Fruit fly (Drosophila melanogaster): ENCODE results near the gene polybromo.

Gene polybromo

dm6 chr3R:24753561-24754027 lies 51.5 kb downstream of the polybromo start, which contains the start of gene asp (continued):
- TF ChIP-seq gro (GFP tag; optimal IDR thresholded peaks at IDR 0.05) (no peak), pzg (GFP tag; optimal IDR thresholded peaks at IDR 0.05) (peak; percentile 60), CG7357 (GFP tag; IDR thresholded peaks at IDR 0.05) (peak; percentile 81), CG17912 (GFP tag; optimal IDR thresholded peaks at IDR 0.05) (no peak), CG7928 (GFP tag; optimal IDR thresholded peaks at IDR 0.05) (no peak), CG10565 (GFP tag; optimal IDR thresholded peaks at IDR 0.05) (no peak), CG4424 (GFP tag; optimal IDR thresholded peaks at IDR 0.05) (no peak), CG18599 (GFP tag; optimal IDR thresholded peaks at IDR 0.05) (no peak), Ada2b (GFP tag; IDR thresholded peaks at IDR 0.05) (0 out of 2 replicates have a peak, but pooled peaks have one; percentile 10), aop (GFP tag; IDR thresholded peaks at IDR 0.05) (no peak), Elba2 (GFP tag; optimal IDR thresholded peaks at IDR 0.05) (no peak), HmgD (GFP tag; optimal IDR thresholded peaks at IDR 0.05) (no peak), CG1024 (GFP tag; IDR thresholded peaks at IDR 0.05) (0 out of 2 replicates have a peak, but pooled peaks have one; percentile 14), CG9876 (GFP tag; optimal IDR thresholded peaks at IDR 0.05) (no peak), CG4360 (GFP tag; IDR thresholded peaks at IDR 0.05) (no peak), Atf6 (GFP tag; IDR thresholded peaks at IDR 0.05) (no peak), croc (GFP tag; conservative IDR thresholded peaks at IDR 0.05) (no peak), esg (GFP tag; conservative IDR thresholded peaks at IDR 0.05) (no peak), hkb (optimal IDR thresholded peaks at IDR 0.05) (no peak), hkb (GFP tag; IDR thresholded peaks at IDR 0.05) (no peak), CG2712 (tag; optimal IDR thresholded peaks at IDR 0.05) (no peak), H15 (GFP tag; IDR thresholded peaks at IDR 0.05) (no peak), zfh2 (GFP tag; optimal IDR thresholded peaks at IDR 0.05) (no peak), ci (GFP tag; IDR thresholded peaks at IDR 0.05) (no peak), usp (GFP tag; optimal IDR thresholded peaks at IDR 0.05) (no peak), gcm2 (GFP tag; optimal IDR thresholded peaks at IDR 0.05) (no peak), CG10267 (tag; optimal IDR thresholded peaks at IDR 0.05) (no peak), Dbx (GFP tag; IDR thresholded peaks at IDR 0.05) (no peak), ems (GFP tag; optimal IDR thresholded peaks at IDR 0.05) (peak; percentile 24), CG34376 (GFP tag; optimal IDR thresholded peaks at IDR 0.05) (no peak), tio (GFP tag; optimal IDR thresholded peaks at IDR 0.05) (no peak), jumu (GFP tag; optimal IDR thresholded peaks at IDR 0.05) (no peak), CG6689 (GFP tag; IDR thresholded peaks at IDR 0.05) (no peak), dmrt99B (tag; optimal IDR thresholded peaks at IDR 0.05) (no peak), sd (tag; optimal IDR thresholded peaks at IDR 0.05) (no peak), BtbVII (GFP tag; optimal IDR thresholded peaks at IDR 0.05) (no peak)
